Worm (Caenorhabditis elegans): ENCODE results near the gene dpy-13.

- TF ChIP-seq fos-1 (tag; optimal IDR thresholded peaks at IDR 0.05), result no peak
- TF ChIP-seq unc-62 (GFP tag; optimal IDR thresholded peaks at IDR 0.05), result no peak
- TF ChIP-seq R02D3.7 (tag; optimal IDR thresholded peaks at IDR 0.05), result no peak
- no peak for TF ChIP-seq F13H6.1 (tag; optimal IDR thresholded peaks at IDR 0.05)
These were observed 31.9 kb downstream of the dpy-13 start, which contains the start of gene F36A4.4 for ce11 chrIV:4267320-4267719.
